Fruit fly (Drosophila melanogaster): Measurements from ENCODE around the gene tHMG2.

tHMG2 gene

DNA sequence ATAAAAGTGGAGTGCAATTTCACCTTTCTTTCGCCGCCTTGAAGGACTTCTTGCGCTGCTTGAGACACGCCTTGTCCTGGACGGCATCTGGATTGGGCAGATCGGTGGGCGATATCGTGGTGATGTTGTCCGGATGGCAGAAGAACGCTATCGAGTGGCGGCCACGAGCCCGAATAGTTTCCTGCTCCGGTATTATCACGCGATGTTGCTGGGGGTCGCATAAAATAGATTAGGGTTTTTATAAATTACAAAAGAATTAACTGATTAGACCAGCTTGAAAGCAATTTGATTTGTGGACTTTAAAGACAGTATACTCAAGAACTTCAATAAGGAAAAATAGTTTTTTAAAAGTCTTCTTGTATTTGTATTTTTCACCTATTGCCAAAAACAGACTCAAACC, 27.7 kb downstream of the tHMG2 start (continued):
- TF ChIP-seq CG4854 (GFP tag; optimal IDR thresholded peaks at IDR 0.05) (no peak), CG3726 (GFP tag; IDR thresholded peaks at IDR 0.05) (no peak), ara (GFP tag; IDR thresholded peaks at IDR 0.05) (no peak), tll (GFP tag; optimal IDR thresholded peaks at IDR 0.05) (no peak), HLH54F (GFP tag; optimal IDR thresholded peaks at IDR 0.05) (no peak), sens (GFP tag) (peak; percentile 47), NC2β (GFP tag; optimal IDR thresholded peaks at IDR 0.05) (no peak), CkIIα-i1 (GFP tag; IDR thresholded peaks at IDR 0.05) (no peak), Gsc (GFP tag; IDR thresholded peaks at IDR 0.05) (no peak), Taf1 (GFP tag; IDR thresholded peaks at IDR 0.05) (no peak), ftz-f1 (GFP tag; optimal IDR thresholded peaks at IDR 0.05) (no peak), pzg (GFP tag; optimal IDR thresholded peaks at IDR 0.05) (no peak), CG11398 (GFP tag; optimal IDR thresholded peaks at IDR 0.05) (no peak), Camta (GFP tag; optimal IDR thresholded peaks at IDR 0.05) (no peak), dysf (GFP tag; IDR thresholded peaks at IDR 0.05) (0 out of 3 replicates have a peak, but pooled peaks have one; percentile 13), NC2α (GFP tag; optimal IDR thresholded peaks at IDR 0.05) (no peak), CG9932 (GFP tag; IDR thresholded peaks at IDR 0.05) (no peak), ssp (GFP tag; IDR thresholded peaks at IDR 0.05) (no peak), Gug (GFP tag; IDR thresholded peaks at IDR 0.05) (no peak), CG6854 (GFP tag; optimal IDR thresholded peaks at IDR 0.05) (peak; percentile 8), Spps (tag; optimal IDR thresholded peaks at IDR 0.05) (no peak), mam (GFP tag; optimal IDR thresholded peaks at IDR 0.05) (no peak), CG1647 (GFP tag; optimal IDR thresholded peaks at IDR 0.05) (no peak), sr (GFP tag; IDR thresholded peaks at IDR 0.05) (no peak)

DNA sequence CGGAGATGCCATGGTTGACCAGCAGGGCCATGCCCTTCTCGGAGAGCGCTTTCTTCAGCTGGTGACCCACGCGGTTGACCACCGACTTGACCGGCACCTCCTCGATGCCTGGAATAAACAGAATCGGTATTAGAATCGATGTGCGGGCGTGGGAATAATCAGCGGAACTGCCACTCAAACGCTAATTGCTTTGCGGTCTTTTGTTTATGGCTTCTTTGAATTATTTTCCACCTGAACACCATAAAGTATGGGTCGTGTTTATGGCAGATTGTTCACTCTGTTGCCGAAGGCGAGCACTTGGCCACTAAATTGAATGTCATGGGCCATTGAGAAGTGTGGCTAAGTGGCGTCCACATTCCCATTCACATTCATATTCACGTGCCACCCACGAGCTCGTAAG, 29.3 kb downstream of the tHMG2 start:
- TF ChIP-seq cwo (GFP tag; optimal IDR thresholded peaks at IDR 0.05) (peak; percentile 46), Rfx (GFP tag; IDR thresholded peaks at IDR 0.05) (0 out of 2 replicates have a peak, but pooled peaks have one; percentile 7), Vsx1 (GFP tag; optimal IDR thresholded peaks at IDR 0.05) (no peak), Med (GFP tag) (peak; percentile 68), exex (tag; optimal IDR thresholded peaks at IDR 0.05) (peak; percentile 86), CG9215 (GFP tag; IDR thresholded peaks at IDR 0.05) (no peak), Hey (tag; optimal IDR thresholded peaks at IDR 0.05) (peak; percentile 4), CG34376 (GFP tag; optimal IDR thresholded peaks at IDR 0.05) (peak; percentile 7), sug (tag; optimal IDR thresholded peaks at IDR 0.05) (peak; percentile 63)

DNA sequence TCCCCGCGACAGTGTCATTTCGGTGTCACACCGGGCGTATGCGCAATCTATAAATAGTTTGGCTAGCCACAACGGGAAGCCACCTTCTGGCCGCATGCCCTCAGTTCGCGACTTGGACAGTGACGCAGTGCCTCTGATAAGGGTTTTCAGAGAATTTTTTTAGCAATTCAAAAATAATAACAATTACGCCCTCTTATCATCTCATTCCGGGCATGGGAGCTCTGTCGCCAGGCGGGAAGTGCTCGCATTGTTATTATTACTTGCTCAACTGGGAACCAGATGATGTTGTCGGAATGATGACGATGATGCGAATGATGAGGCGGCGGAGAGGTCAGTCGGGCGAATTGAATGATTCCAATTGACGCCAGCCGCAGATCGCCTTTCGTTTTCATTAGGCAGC, 30.1 kb downstream of the tHMG2 start:
- TF ChIP-seq exex (tag; optimal IDR thresholded peaks at IDR 0.05) (peak; percentile 74), peb (GFP tag; IDR thresholded peaks at IDR 0.05) (no peak), Dad (GFP tag; optimal IDR thresholded peaks at IDR 0.05) (no peak), CG17612 (GFP tag; IDR thresholded peaks at IDR 0.05) (no peak), onecut (GFP tag; IDR thresholded peaks at IDR 0.05) (no peak), CG16815 (GFP tag; optimal IDR thresholded peaks at IDR 0.05) (no peak), cg (GFP tag; optimal IDR thresholded peaks at IDR 0.05) (no peak), Sox102F (GFP tag; optimal IDR thresholded peaks at IDR 0.05) (no peak), CG17361 (GFP tag; IDR thresholded peaks at IDR 0.05) (no peak), NfI (GFP tag; optimal IDR thresholded peaks at IDR 0.05) (no peak), CG34376 (GFP tag; optimal IDR thresholded peaks at IDR 0.05) (peak; percentile 80), chinmo (GFP tag; IDR thresholded peaks at IDR 0.05; ENCODE audit: partially characterized antibody) (0 out of 4 replicates have a peak, but pooled peaks have one; percentile 51), CG34422 (GFP tag; IDR thresholded peaks at IDR 0.05) (no peak), slp2 (GFP tag; optimal IDR thresholded peaks at IDR 0.05) (no peak), Med (GFP tag) (peak; percentile 10), Stat92E (GFP tag; optimal IDR thresholded peaks at IDR 0.05) (no peak), ara (GFP tag; IDR thresholded peaks at IDR 0.05) (no peak), Hmr (GFP tag; optimal IDR thresholded peaks at IDR 0.05) (no peak), Elba2 (GFP tag; optimal IDR thresholded peaks at IDR 0.05) (no peak), Sox100B (GFP tag; optimal IDR thresholded peaks at IDR 0.05) (no peak), CG12769 (tag; optimal IDR thresholded peaks at IDR 0.05) (peak; percentile 4), Ravus (GFP tag; IDR thresholded peaks at IDR 0.05) (no peak)
